Worm (Caenorhabditis elegans) whole organism, late embryonic: ENCODE measurements around the gene Y47D7A.9.

Source experiments
- C08G9.2 ChIP-seq: sonication (generic microtip); optimal IDR thresholded peaks from 2 replicates; lab custom pipeline; 2016; ENCODE audit warnings: mild to moderate bottlenecking, missing genetic modification characterization, moderate library complexity, missing compliant biosample characterization
- elt-2 ChIP-seq: sonication (generic microtip); optimal IDR thresholded peaks from 2 replicates; lab custom pipeline; 2016; ENCODE audit warnings: missing genetic modification reagents, missing genetic modification characterization, missing compliant biosample characterization
- npax-4 ChIP-seq: sonication (generic microtip); optimal IDR thresholded peaks from 2 replicates; lab custom pipeline; 2016; ENCODE audit warnings: missing genetic modification characterization, missing compliant biosample characterization
- pag-3 ChIP-seq: sonication (generic microtip); optimal IDR thresholded peaks from 2 replicates; lab custom pipeline; 2016; ENCODE audit warnings: missing compliant biosample characterization, missing genetic modification characterization, borderline replicate concordance
- rnt-1 ChIP-seq: sonication (generic microtip); optimal IDR thresholded peaks from 2 replicates; lab custom pipeline; 2016; ENCODE audit warnings: missing genetic modification characterization, missing compliant biosample characterization
- sdc-2 ChIP-seq: sonication (generic microtip); optimal IDR thresholded peaks from 2 replicates; lab custom pipeline; 2016; ENCODE audit warnings: missing genotype, missing genetic modification characterization, missing compliant biosample characterization

DNA sequence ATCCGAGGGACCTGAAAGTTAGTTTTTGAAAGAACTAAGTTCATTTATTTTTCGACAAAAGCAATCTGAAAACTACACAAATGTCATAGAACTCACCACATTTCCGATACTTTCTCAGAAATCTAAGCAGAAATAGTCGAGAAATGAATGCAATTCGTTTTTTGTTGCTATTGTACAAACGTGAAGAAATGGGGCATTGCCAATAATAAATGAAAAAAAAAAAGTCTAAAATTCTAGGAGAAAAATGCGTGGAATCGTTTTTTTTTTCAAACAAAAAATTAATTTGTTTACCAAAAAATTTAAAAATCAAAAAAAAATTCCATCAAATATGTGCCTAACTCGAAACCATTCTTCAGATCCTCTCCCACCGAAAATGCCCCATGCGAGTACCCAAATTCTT is 12.0 kb downstream of the Y47D7A.9 start, which contains the start of gene Y47D7A.17:
- TF ChIP-seq sdc-2 (no peak), pag-3 (tag; lab: Kevin White, UChicago) (no peak), rnt-1 (no peak), elt-2 (tag; lab: Kevin White, UChicago) (no peak), npax-4 (tag; lab: Kevin White, UChicago) (no peak), C08G9.2 (tag; lab: Kevin White, UChicago) (no peak)
